Fruit fly (Drosophila melanogaster) whole organism, prepupa: ENCODE data around the gene sro.

Experiments used
- CG10669 ChIP-seq: fragments of 200-800 bp; sonication (Bioruptor generic); optimal IDR thresholded peaks from 3 replicates; lab custom pipeline; 2018; ENCODE audit warnings: missing biosample characterization, mild to moderate bottlenecking, missing genetic modification characterization, moderate library complexity
- CG6792 ChIP-seq: fragments of 200-800 bp; sonication (Bioruptor generic); optimal IDR thresholded peaks from 3 replicates; lab custom pipeline; 2016; ENCODE audit warnings: missing biosample characterization, missing genetic modification characterization
- Smox ChIP-seq: fragments of 200-800 bp; sonication (Bioruptor generic); optimal IDR thresholded peaks from 3 replicates; lab custom pipeline; 2016; ENCODE audit warnings: missing biosample characterization, missing genetic modification characterization
- Sox102F ChIP-seq: fragments of 200-800 bp; sonication (Bioruptor generic); optimal IDR thresholded peaks from 2 replicates; lab custom pipeline; 2016; ENCODE audit warnings: missing biosample characterization, mild to moderate bottlenecking, missing genetic modification characterization
- Sox14 ChIP-seq: fragments of 200-800 bp; sonication (Bioruptor generic); optimal IDR thresholded peaks from 3 replicates; lab custom pipeline; 2016; ENCODE audit warnings: missing biosample characterization, missing genetic modification characterization
- Sox15 ChIP-seq: fragments of 200-800 bp; sonication (Bioruptor generic); optimal IDR thresholded peaks from 3 replicates; lab custom pipeline; 2016; ENCODE audit warnings: missing biosample characterization, missing genetic modification characterization

- TF ChIP-seq Sox15 (GFP tag; lab: Kevin White, UChicago): no peak
- TF ChIP-seq Smox (GFP tag; lab: Kevin White, UChicago): no peak
- TF ChIP-seq Sox14 (GFP tag; lab: Kevin White, UChicago): no peak
- TF ChIP-seq Sox102F: no peak
- TF ChIP-seq CG6792 (GFP tag; lab: Kevin White, UChicago): no peak
- TF ChIP-seq CG10669 (GFP tag; lab: Kevin White, UChicago): no peak
Observed at dm6 chr3R:29758734-29759131, 35.7 kb upstream of the sro start.
